Worm (Caenorhabditis elegans) whole organism, early embryonic: ENCODE data around the gene xpf-1.

Experiments used
- ama-1 ChIP-seq: fragments of 150-350 bp; optimal IDR thresholded peaks from 2 replicates; lab custom pipeline; 2014
- hnd-1 ChIP-seq: sonication (generic microtip); optimal IDR thresholded peaks from 2 replicates; lab custom pipeline; 2016; ENCODE audit warnings: missing genetic modification characterization, missing compliant biosample characterization

DNA sequence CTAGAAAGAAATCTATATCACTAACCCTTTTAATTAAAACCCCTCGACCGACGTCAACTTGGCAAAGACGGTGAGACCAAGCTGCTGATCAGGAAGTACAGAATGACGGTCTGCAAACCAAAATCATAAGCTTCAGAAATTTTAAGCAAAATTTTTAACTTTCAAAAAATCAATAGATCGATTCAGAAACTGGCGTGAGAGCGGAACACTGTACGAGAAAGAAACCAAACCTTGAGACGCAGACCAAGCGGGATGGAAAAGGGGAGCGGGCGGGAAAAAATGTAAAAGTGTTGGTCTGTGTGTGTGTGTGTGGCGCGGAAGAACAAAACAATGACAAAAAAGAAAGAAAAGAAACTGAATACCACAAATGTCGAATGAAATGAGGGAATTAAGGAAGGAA, 52.5 kb downstream of the xpf-1 start, which contains the start of the genes F44E5.17 and gpb-1:
- no peak for TF ChIP-seq ama-1 (lab: Kevin White, UChicago)
- TF ChIP-seq hnd-1: no peak
